Worm (Caenorhabditis elegans) whole organism, L4 larva: ENCODE data around the gene swm-1.
A peak's percentile ranks its signal among the peaks of the same experiment; 100 is the strongest.

ENCODE experiments used
- F10B5.3 ChIP-seq: sonication (generic microtip); optimal IDR thresholded peaks from 2 replicates; lab custom pipeline; 2016; ENCODE audit warnings: mild to moderate bottlenecking, missing genetic modification characterization, missing compliant biosample characterization
- F26F4.8 ChIP-seq: fragments of 200-800 bp; sonication (Bioruptor generic); conservative IDR thresholded peaks from 2 replicates; pipeline ENCODE4 v1.3.6; 2022; ENCODE audit warnings: missing genetic modification characterization, missing compliant biosample characterization
- F37D6.2 ChIP-seq: sonication (generic microtip); optimal IDR thresholded peaks from 2 replicates; lab custom pipeline; 2016; ENCODE audit warnings: mild to moderate bottlenecking, missing genetic modification characterization, missing compliant biosample characterization
- R02D3.7 ChIP-seq: fragments of 150-350 bp; sonication (generic microtip); optimal IDR thresholded peaks from 3 replicates; lab custom pipeline; 2014; ENCODE audit warnings: missing biosample characterization, missing genetic modification characterization
- Y105C5A.15 ChIP-seq: fragments of 200-800 bp; sonication (Bioruptor generic); IDR thresholded peaks from 2 replicates; pipeline ENCODE4 v1.3.6; 2022; ENCODE audit warnings: missing genetic modification characterization, missing compliant biosample characterization
- ZK337.2 ChIP-seq: fragments of 200-800 bp; sonication (Bioruptor generic); IDR thresholded peaks from 2 replicates; pipeline ENCODE4 v1.3.6; 2022; ENCODE audit warnings: missing genetic modification reagents, missing genetic modification characterization, missing compliant biosample characterization
- attf-4 ChIP-seq: sonication (generic microtip); optimal IDR thresholded peaks from 3 replicates; lab custom pipeline; 2017; ENCODE audit warnings: missing biosample characterization, missing genetic modification characterization
- ceh-20 ChIP-seq: fragments of 200-800 bp; sonication (Bioruptor generic); IDR thresholded peaks from 2 replicates; pipeline ENCODE4 v1.3.6; 2022; ENCODE audit warnings: missing genetic modification reagents, missing genetic modification characterization, missing compliant biosample characterization
- ceh-44 ChIP-seq: fragments of 200-800 bp; sonication (Bioruptor generic); IDR thresholded peaks from 2 replicates; pipeline ENCODE4 v1.3.6; 2022; ENCODE audit warnings: missing genetic modification reagents, missing genetic modification characterization, missing compliant biosample characterization
- ceh-82 ChIP-seq: sonication (generic microtip); optimal IDR thresholded peaks from 2 replicates; lab custom pipeline; 2017; ENCODE audit warnings: missing biosample characterization, missing genetic modification characterization
- ces-1 ChIP-seq: fragments of 150-350 bp; sonication (generic microtip); optimal IDR thresholded peaks from 4 replicates; lab custom pipeline; 2014; ENCODE audit warnings: missing biosample characterization, missing genetic modification reagents, missing genetic modification characterization
- ctbp-1 ChIP-seq: fragments of 200-800 bp; sonication (Bioruptor generic); IDR thresholded peaks from 2 replicates; pipeline ENCODE4 v1.3.6; 2022; ENCODE audit warnings: missing genetic modification reagents, missing genetic modification characterization, missing compliant biosample characterization
- daf-12 ChIP-seq: fragments of 150-350 bp; optimal IDR thresholded peaks from 2 replicates; lab custom pipeline; 2014; ENCODE audit warnings: missing biosample characterization, missing genetic modification reagents, missing genetic modification characterization
- daf-16 ChIP-seq, 3 experiments: sonication (generic microtip); optimal IDR thresholded peaks; 2 replicates each; lab custom pipeline; 2016 to 2017; ENCODE audit warnings: missing genetic modification characterization in 3 of 3, missing genetic modification reagents in 3 of 3, mild to moderate bottlenecking in 2 of 3, missing compliant biosample characterization in 2 of 3, missing biosample characterization in 1 of 3, moderate library complexity in 1 of 3
- daf-19 ChIP-seq: fragments of 200-800 bp; sonication (Bioruptor generic); conservative IDR thresholded peaks from 2 replicates; pipeline ENCODE4 v1.3.6; 2022; ENCODE audit warnings: missing genetic modification characterization, missing compliant biosample characterization
- dmd-6 ChIP-seq: fragments of 200-800 bp; sonication (Bioruptor generic); IDR thresholded peaks from 2 replicates; pipeline ENCODE4 v1.3.6; 2022; ENCODE audit warnings: missing genetic modification reagents, missing genetic modification characterization, missing compliant biosample characterization
- dpl-1 ChIP-seq: fragments of 150-350 bp; optimal IDR thresholded peaks from 2 replicates; lab custom pipeline; 2014; ENCODE audit warnings: missing biosample characterization, missing genetic modification reagents, missing genetic modification characterization
- duxl-1 ChIP-seq: sonication (generic microtip); optimal IDR thresholded peaks from 2 replicates; lab custom pipeline; 2016; ENCODE audit warnings: mild to moderate bottlenecking, missing genetic modification characterization, moderate library complexity, missing compliant biosample characterization; ENCODE audit not compliant: poor library complexity
- gei-8 ChIP-seq: fragments of 200-800 bp; sonication (Bioruptor generic); optimal IDR thresholded peaks from 2 replicates; lab custom pipeline; 2018; ENCODE audit warnings: mild to moderate bottlenecking, missing genetic modification characterization, missing compliant biosample characterization
- hif-1 ChIP-seq, 2 experiments: sonication (generic microtip); optimal IDR thresholded peaks; 2 replicates each; lab custom pipeline; 2016 to 2017; ENCODE audit warnings: missing compliant biosample characterization in 2 of 2, missing genetic modification characterization in 2 of 2, missing genetic modification reagents in 2 of 2, missing genotype in 2 of 2, mild to moderate bottlenecking in 1 of 2
- hlh-11 ChIP-seq: fragments of 200-800 bp; sonication (Bioruptor generic); optimal IDR thresholded peaks from 2 replicates; lab custom pipeline; 2018; ENCODE audit warnings: mild to moderate bottlenecking, missing genetic modification characterization, missing compliant biosample characterization
- hmg-1.1 ChIP-seq: fragments of 200-800 bp; sonication (Bioruptor generic); IDR thresholded peaks from 2 replicates; pipeline ENCODE4 v1.3.6; 2022; ENCODE audit warnings: missing genetic modification reagents, missing genetic modification characterization, missing compliant biosample characterization
- lin-1 ChIP-seq: fragments of 200-800 bp; sonication (Bioruptor generic); IDR thresholded peaks from 2 replicates; pipeline ENCODE4 v1.3.6; 2022; ENCODE audit warnings: missing genetic modification reagents, missing genetic modification characterization, missing compliant biosample characterization
- lin-15B ChIP-seq: fragments of 150-350 bp; sonication (generic microtip); optimal IDR thresholded peaks from 3 replicates; lab custom pipeline; 2014; ENCODE audit warnings: missing biosample characterization, missing genetic modification characterization
- lin-29 ChIP-seq: fragments of 200-800 bp; sonication (Bioruptor generic); IDR thresholded peaks from 2 replicates; pipeline ENCODE4 v1.3.6; 2022; ENCODE audit warnings: missing genetic modification reagents, missing genetic modification characterization, missing compliant biosample characterization
- lin-38 ChIP-seq: fragments of 200-800 bp; sonication (Bioruptor generic); IDR thresholded peaks from 2 replicates; pipeline ENCODE4 v1.3.6; 2022; ENCODE audit warnings: missing genetic modification reagents, missing genetic modification characterization, missing compliant biosample characterization
- lin-39 ChIP-seq: fragments of 150-350 bp; optimal IDR thresholded peaks from 2 replicates; lab custom pipeline; 2014; ENCODE audit warnings: missing biosample characterization, missing genetic modification reagents, missing genetic modification characterization
- lir-3 ChIP-seq: sonication (generic microtip); optimal IDR thresholded peaks from 2 replicates; lab custom pipeline; 2016; ENCODE audit warnings: mild to moderate bottlenecking, missing genetic modification characterization, missing compliant biosample characterization
- madf-5 ChIP-seq, 2 experiments: fragments of 200-800 bp; sonication (Bioruptor generic); IDR thresholded peaks; 2 replicates each; pipeline ENCODE4 v1.3.6; 2022; ENCODE audit warnings: missing compliant biosample characterization in 2 of 2, missing genetic modification characterization in 2 of 2
- madf-9 ChIP-seq: fragments of 200-800 bp; sonication (Bioruptor generic); conservative IDR thresholded peaks from 2 replicates; pipeline ENCODE4 v1.3.6; 2022; ENCODE audit warnings: missing genetic modification reagents, missing genetic modification characterization, missing compliant biosample characterization
- mdl-1 ChIP-seq, 2 experiments: fragments of 150-350 bp in 1 of 2; sonication (generic microtip) in 1 of 2; optimal IDR thresholded peaks; 2 replicates each; lab custom pipeline; 2014 to 2017; ENCODE audit warnings: missing biosample characterization in 2 of 2, missing genetic modification characterization in 2 of 2
- mdt-29 ChIP-seq: fragments of 200-800 bp; sonication (Bioruptor generic); IDR thresholded peaks from 2 replicates; pipeline ENCODE4 v1.3.6; 2022; ENCODE audit warnings: missing genetic modification reagents, missing genetic modification characterization, missing compliant biosample characterization
- mep-1 ChIP-seq: fragments of 150-350 bp; sonication (generic microtip); optimal IDR thresholded peaks from 3 replicates; lab custom pipeline; 2014; ENCODE audit warnings: missing biosample characterization, missing genetic modification characterization
- mes-2 ChIP-seq: sonication (generic microtip); optimal IDR thresholded peaks from 2 replicates; lab custom pipeline; 2016; ENCODE audit warnings: missing genotype, mild to moderate bottlenecking, missing genetic modification characterization, missing compliant biosample characterization; ENCODE audit not compliant: poor library complexity, severe bottlenecking
- nhr-102 ChIP-seq: sonication (generic microtip); optimal IDR thresholded peaks from 2 replicates; lab custom pipeline; 2016; ENCODE audit warnings: mild to moderate bottlenecking, missing genetic modification characterization, moderate library complexity, missing compliant biosample characterization
- nhr-28 ChIP-seq: fragments of 150-350 bp; optimal IDR thresholded peaks from 2 replicates; lab custom pipeline; 2014; ENCODE audit warnings: missing biosample characterization, missing genetic modification characterization
- nhr-6 ChIP-seq: fragments of 150-350 bp; optimal IDR thresholded peaks from 2 replicates; lab custom pipeline; 2014; ENCODE audit warnings: missing biosample characterization, missing genetic modification characterization
- pqm-1 ChIP-seq: sonication (generic microtip); optimal IDR thresholded peaks from 2 replicates; lab custom pipeline; 2017; ENCODE audit warnings: missing biosample characterization, missing genetic modification characterization
- rbr-2 ChIP-seq: sonication (generic microtip); optimal IDR thresholded peaks from 2 replicates; lab custom pipeline; 2016; ENCODE audit warnings: missing genotype, missing genetic modification characterization, missing compliant biosample characterization
- saeg-2 ChIP-seq: fragments of 200-800 bp; sonication (Bioruptor generic); IDR thresholded peaks from 2 replicates; pipeline ENCODE4 v1.3.6; 2022; ENCODE audit warnings: missing genetic modification reagents, missing genetic modification characterization, missing compliant biosample characterization
- tag-97 ChIP-seq: fragments of 200-800 bp; sonication (Bioruptor generic); IDR thresholded peaks from 2 replicates; pipeline ENCODE4 v1.3.6; 2022; ENCODE audit warnings: missing genetic modification characterization, missing compliant biosample characterization
- tra-1 ChIP-seq: fragments of 200-800 bp; sonication (Bioruptor generic); IDR thresholded peaks from 2 replicates; pipeline ENCODE4 v1.3.6; 2022; ENCODE audit warnings: missing genetic modification reagents, missing genetic modification characterization, missing compliant biosample characterization
- unc-39 ChIP-seq: sonication (generic microtip); optimal IDR thresholded peaks from 2 replicates; lab custom pipeline; 2017; ENCODE audit warnings: missing biosample characterization, missing genetic modification characterization
- vab-7 ChIP-seq: fragments of 200-800 bp; sonication (Bioruptor generic); IDR thresholded peaks from 2 replicates; pipeline ENCODE4 v1.3.6; 2022; ENCODE audit warnings: missing genetic modification reagents, missing genetic modification characterization, missing compliant biosample characterization
- zag-1 ChIP-seq: fragments of 150-350 bp; optimal IDR thresholded peaks from 2 replicates; lab custom pipeline; 2014; ENCODE audit warnings: missing biosample characterization, missing genetic modification characterization
- zip-2 ChIP-seq: fragments of 150-350 bp; optimal IDR thresholded peaks from 2 replicates; lab custom pipeline; 2014; ENCODE audit warnings: missing biosample characterization, missing genetic modification characterization
- ztf-7 ChIP-seq: fragments of 150-350 bp; optimal IDR thresholded peaks from 2 replicates; lab custom pipeline; 2014; ENCODE audit warnings: missing biosample characterization, missing genetic modification characterization

Gene swm-1

ce11 chrV:9079965-9080432, 25.3 kb upstream of the swm-1 start (continued):
- no peak for TF ChIP-seq ces-1
- TF ChIP-seq daf-19 (GFP tag; lab: Robert Waterston, UW): no peak

- TF ChIP-seq lir-3 (tag; lab: Kevin White, UChicago) (no peak), lin-15B (tag; lab: Kevin White, UChicago) (no peak), vab-7 (no peak), attf-4 (tag; lab: Kevin White, UChicago) (no peak), Y105C5A.15 (GFP tag; lab: Robert Waterston, UW) (no peak), daf-16 (GFP tag; optimal IDR thresholded peaks at IDR 0.05; lab: Kevin White, UChicago) (peak in 1 of 2 experiments; percentile 60), daf-16 (tag; optimal IDR thresholded peaks at IDR 0.05; lab: Kevin White, UChicago) (peak; percentile 93), zip-2 (tag; lab: Kevin White, UChicago) (no peak), mdl-1 (tag; optimal IDR thresholded peaks at IDR 0.05; lab: Kevin White, UChicago) (peak in 1 of 2 experiments; percentile 55), nhr-28 (tag; lab: Kevin White, UChicago) (peak; percentile 54), ceh-20 (GFP tag; lab: Robert Waterston, UW) (no peak), hlh-11 (tag; lab: Kevin White, UChicago) (peak; percentile 89), madf-9 (GFP tag; lab: Robert Waterston, UW) (no peak), dmd-6 (GFP tag; lab: Robert Waterston, UW) (peak; percentile 91), R02D3.7 (no peak), lin-29 (no peak), saeg-2 (GFP tag; lab: Robert Waterston, UW) (0 out of 2 replicates have a peak, but pooled peaks have one; percentile 38), F10B5.3 (tag; lab: Kevin White, UChicago) (no peak), nhr-6 (tag; lab: Kevin White, UChicago) (no peak), ces-1 (no peak), ZK337.2 (no peak), lin-38 (no peak), dpl-1 (no peak), mes-2 (tag; lab: Kevin White, UChicago) (peak; percentile 33), pqm-1 (tag; lab: Kevin White, UChicago) (peak; percentile 42), mdt-29 (GFP tag; lab: Robert Waterston, UW) (0 out of 2 replicates have a peak, but pooled peaks have one; percentile 24), ztf-7 (tag; lab: Kevin White, UChicago) (peak; percentile 53), F37D6.2 (tag; lab: Kevin White, UChicago) (no peak), F26F4.8 (GFP tag; lab: Robert Waterston, UW) (no peak), hmg-1.1 (GFP tag; lab: Robert Waterston, UW) (no peak), zag-1 (tag; lab: Kevin White, UChicago) (no peak), gei-8 (peak; percentile 44), daf-12 (tag; lab: Kevin White, UChicago) (no peak), tra-1 (GFP tag; lab: Robert Waterston, UW) (peak; percentile 44; the same call in 1 of the 2 replicates), rbr-2 (no peak), hif-1 (tag; optimal IDR thresholded peaks at IDR 0.05; lab: Kevin White, UChicago) (peak; percentile 2 to 94), tag-97 (GFP tag; lab: Robert Waterston, UW) (no peak), ctbp-1 (GFP tag; lab: Robert Waterston, UW) (no peak), ceh-44 (GFP tag; lab: Robert Waterston, UW) (no peak), lin-1 (GFP tag; lab: Robert Waterston, UW) (no peak), madf-5 (GFP tag; IDR thresholded peaks at IDR 0.05; lab: Robert Waterston, UW) (no peak), mep-1 (no peak), ceh-82 (tag; lab: Kevin White, UChicago) (no peak), duxl-1 (no peak), lin-39 (no peak), unc-39 (tag; lab: Kevin White, UChicago) (no peak), nhr-102 (peak; percentile 75)
These were observed 24.3 kb upstream of the swm-1 start for ce11 chrV:9078815-9079525.
